Fruit fly (Drosophila melanogaster): ENCODE results near the gene dco.

The dco gene

DNA sequence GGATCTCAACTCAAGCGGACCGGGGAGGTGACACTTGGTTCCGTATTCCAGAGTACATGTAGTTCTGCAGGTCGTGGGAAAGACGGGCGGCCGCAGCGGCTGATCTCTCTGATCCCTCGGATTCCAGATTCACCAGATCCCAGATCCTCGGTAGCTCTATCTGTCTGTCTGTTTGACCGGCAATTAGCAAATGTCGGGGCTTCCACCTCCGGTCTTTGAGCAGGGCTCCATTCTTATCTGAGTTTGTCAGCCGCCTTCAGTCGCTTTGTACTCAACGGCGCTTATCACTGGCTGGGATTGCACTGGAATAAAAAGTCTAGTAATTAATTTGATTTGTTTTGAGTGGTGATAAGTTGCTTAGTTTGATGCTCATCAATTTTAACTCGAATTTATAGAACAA lies 5.3 kb upstream of the dco start:
- TF ChIP-seq CG32121 (GFP tag; IDR thresholded peaks at IDR 0.05) (no peak), CG10348 (GFP tag; IDR thresholded peaks at IDR 0.05) (no peak), CG15710 (tag; optimal IDR thresholded peaks at IDR 0.05) (no peak), EcR (GFP tag; optimal IDR thresholded peaks at IDR 0.05) (no peak), CG14655 (GFP tag; optimal IDR thresholded peaks at IDR 0.05) (no peak), Pif1A (GFP tag; optimal IDR thresholded peaks at IDR 0.05) (no peak), CG13204 (GFP tag; optimal IDR thresholded peaks at IDR 0.05) (no peak), D1 (tag; optimal IDR thresholded peaks at IDR 0.05) (no peak), CG12605 (GFP tag; IDR thresholded peaks at IDR 0.05) (no peak), CG9948 (tag; optimal IDR thresholded peaks at IDR 0.05) (peak; percentile 36), CG17806 (tag; optimal IDR thresholded peaks at IDR 0.05) (no peak), CG8301 (tag; optimal IDR thresholded peaks at IDR 0.05) (peak; percentile 23), Ets98B (GFP tag; IDR thresholded peaks at IDR 0.05) (no peak), CG34367 (tag; optimal IDR thresholded peaks at IDR 0.05) (no peak), Pif1B (GFP tag; optimal IDR thresholded peaks at IDR 0.05) (no peak)

DNA sequence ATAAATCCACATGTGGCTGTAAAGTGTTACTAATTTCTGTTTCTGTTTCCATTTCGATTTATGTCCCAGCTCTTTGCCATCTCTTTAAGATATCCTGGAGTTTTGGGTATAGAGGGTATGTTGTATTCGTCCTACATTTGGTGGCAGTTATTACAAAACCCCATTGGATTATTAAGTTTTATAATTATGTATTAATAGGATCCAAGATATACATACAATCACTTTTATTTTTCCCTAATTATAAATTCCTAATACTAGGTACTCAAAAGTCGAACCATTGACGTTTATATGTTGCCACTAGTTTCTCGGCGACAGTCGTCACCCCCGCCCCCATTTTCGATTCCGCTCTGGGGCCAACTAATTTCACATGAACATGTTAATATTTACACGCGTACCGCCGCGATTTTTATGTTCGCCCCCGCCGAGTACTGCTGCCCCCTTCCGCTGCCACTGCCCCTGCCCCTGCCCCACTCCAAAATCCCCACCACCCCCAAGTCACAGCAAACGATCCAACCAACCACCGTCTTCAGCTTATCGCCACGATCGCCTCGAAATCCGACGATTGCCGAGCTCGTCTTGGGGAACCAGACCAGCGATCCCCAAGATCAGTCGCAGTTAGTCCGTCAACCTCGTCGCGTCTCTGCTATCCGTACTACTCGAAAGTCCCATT lies 3.8 kb upstream of the dco start, which contains the start of gene Sox100B:
Gene Sox100B, plus strand, starts transcription at position 601 of the 670 bp plus-strand sequence.
- no peak for TF ChIP-seq CG15710 (tag; optimal IDR thresholded peaks at IDR 0.05)
- peak; percentile 25 for TF ChIP-seq CG9948 (tag; optimal IDR thresholded peaks at IDR 0.05)
- TF ChIP-seq CG8159 (tag; optimal IDR thresholded peaks at IDR 0.05): peak; percentile 14

DNA sequence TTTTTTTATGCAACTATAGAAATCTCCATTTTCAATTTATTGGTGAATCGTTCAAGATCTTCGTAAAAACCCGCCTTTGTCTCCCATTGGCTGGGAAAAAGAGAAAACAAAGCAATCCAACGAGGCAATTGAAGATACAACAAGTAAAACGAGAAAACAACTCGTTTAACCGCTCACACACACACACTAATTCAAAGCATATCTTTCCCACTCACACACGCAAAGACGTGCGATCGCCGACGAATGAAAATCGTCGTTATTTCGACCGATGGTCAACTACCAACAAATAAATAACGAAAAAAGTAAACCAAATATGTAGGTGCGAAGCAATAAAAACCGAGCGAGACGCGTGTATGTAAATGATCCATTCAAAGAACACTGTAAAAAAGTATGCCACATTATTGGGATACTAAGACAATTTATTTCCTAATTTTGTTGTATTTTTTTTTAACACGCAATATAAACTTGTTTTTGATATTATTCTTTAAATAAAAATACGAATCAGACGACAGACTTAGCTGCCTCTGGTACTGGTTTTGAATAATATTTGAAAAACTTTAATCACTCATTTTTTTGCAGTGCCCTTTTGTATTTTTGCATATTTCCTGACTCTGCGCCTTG lies 1.4 kb upstream of the dco start:
- TF ChIP-seq rn (GFP tag; IDR thresholded peaks at IDR 0.05): no peak; the same call in 1 of the 2 replicates
- peak; percentile 79 for TF ChIP-seq CG15710 (tag; optimal IDR thresholded peaks at IDR 0.05)
- TF ChIP-seq Pif1A (GFP tag; optimal IDR thresholded peaks at IDR 0.05): peak; percentile 89
- peak; percentile 75; the same call in 2 of the 3 replicates for TF ChIP-seq fd96Ca (GFP tag; IDR thresholded peaks at IDR 0.05)
- peak; percentile 78 for TF ChIP-seq CG13204 (GFP tag; optimal IDR thresholded peaks at IDR 0.05)
- TF ChIP-seq CG9948 (tag; optimal IDR thresholded peaks at IDR 0.05): peak; percentile 44
- TF ChIP-seq CG12605 (GFP tag; IDR thresholded peaks at IDR 0.05): peak; percentile 93
- TF ChIP-seq EcR (GFP tag; optimal IDR thresholded peaks at IDR 0.05): peak; percentile 1
- TF ChIP-seq D1 (tag; optimal IDR thresholded peaks at IDR 0.05): no peak
- peak; percentile 42 for TF ChIP-seq CG8301 (tag; optimal IDR thresholded peaks at IDR 0.05)
- peak; percentile 59 for TF ChIP-seq Snoo (tag; optimal IDR thresholded peaks at IDR 0.05)
- TF ChIP-seq CG17806 (tag; optimal IDR thresholded peaks at IDR 0.05): peak; percentile 70
- TF ChIP-seq gl (tag; optimal IDR thresholded peaks at IDR 0.05): peak; percentile 97
- peak; percentile 57 for TF ChIP-seq CG14655 (GFP tag; optimal IDR thresholded peaks at IDR 0.05)
- peak; percentile 84 for TF ChIP-seq Pif1B (GFP tag; optimal IDR thresholded peaks at IDR 0.05)
- TF ChIP-seq CG34367 (tag; optimal IDR thresholded peaks at IDR 0.05): peak; percentile 88
- TF ChIP-seq CG32121 (GFP tag; IDR thresholded peaks at IDR 0.05): peak; percentile 79
- TF ChIP-seq Ets98B (GFP tag; IDR thresholded peaks at IDR 0.05): peak; percentile 84
- TF ChIP-seq CG8159 (tag; optimal IDR thresholded peaks at IDR 0.05): peak; percentile 72
- TF ChIP-seq CG4496 (GFP tag; IDR thresholded peaks at IDR 0.05): peak; percentile 89
- TF ChIP-seq CG10348 (GFP tag; IDR thresholded peaks at IDR 0.05): no peak

DNA sequence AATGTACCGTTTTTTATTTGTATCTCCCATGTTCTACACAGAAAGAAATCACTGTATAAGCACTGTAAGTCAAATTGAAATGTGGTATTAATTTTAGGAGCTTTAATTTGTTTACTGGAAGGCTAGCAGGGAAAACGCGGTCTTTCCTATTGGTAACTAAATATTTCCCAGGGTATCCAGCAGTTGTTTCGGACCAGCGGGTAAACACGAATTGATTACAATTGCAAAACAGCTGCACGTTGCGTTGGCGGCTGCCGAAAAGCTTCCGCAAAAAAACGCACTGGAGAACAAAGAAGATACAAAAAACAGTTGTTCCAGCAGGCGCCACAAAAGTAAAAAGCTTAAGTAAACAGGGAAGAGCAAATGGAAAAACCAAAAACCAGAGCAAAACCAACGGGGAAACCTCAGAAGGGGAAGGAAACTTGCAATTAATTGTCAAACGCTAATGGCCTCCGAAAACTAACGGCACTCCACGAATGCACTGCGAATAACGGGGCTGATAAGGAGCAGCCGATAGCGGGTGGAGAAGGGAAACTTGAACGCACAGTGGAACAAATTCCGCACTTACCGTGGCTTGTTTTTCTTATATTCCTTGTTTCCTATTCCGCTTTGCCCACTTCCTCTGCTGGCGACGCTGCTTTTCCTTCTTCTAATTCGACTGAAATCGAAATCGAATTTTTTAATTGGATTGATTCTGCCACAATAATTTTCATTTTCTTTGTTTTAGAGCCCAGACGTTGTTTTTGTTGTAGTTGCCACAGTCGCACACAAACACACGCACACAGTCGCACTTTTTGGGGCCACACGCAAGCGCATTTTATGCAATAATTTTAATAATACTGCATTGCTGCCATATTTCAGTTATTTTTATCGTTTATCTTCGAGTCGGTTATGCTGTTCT lies 953 bp downstream of the dco start:
- TF ChIP-seq EcR (GFP tag; optimal IDR thresholded peaks at IDR 0.05) (no peak), Pif1B (GFP tag; optimal IDR thresholded peaks at IDR 0.05) (no peak), CG15710 (tag; optimal IDR thresholded peaks at IDR 0.05) (no peak), CG14655 (GFP tag; optimal IDR thresholded peaks at IDR 0.05) (peak; percentile 60), Snoo (tag; optimal IDR thresholded peaks at IDR 0.05) (no peak), rn (GFP tag; IDR thresholded peaks at IDR 0.05) (peak; percentile 33; the same call in 1 of the 2 replicates), CG13204 (GFP tag; optimal IDR thresholded peaks at IDR 0.05) (no peak), CG32121 (GFP tag; IDR thresholded peaks at IDR 0.05) (peak; percentile 48; the same call in 1 of the 2 replicates), fd96Ca (GFP tag; IDR thresholded peaks at IDR 0.05) (peak; percentile 86), CG8301 (tag; optimal IDR thresholded peaks at IDR 0.05) (peak; percentile 37), CG8159 (tag; optimal IDR thresholded peaks at IDR 0.05) (peak; percentile 24), Pif1A (GFP tag; optimal IDR thresholded peaks at IDR 0.05) (peak; percentile 38), CG34367 (tag; optimal IDR thresholded peaks at IDR 0.05) (no peak), CG4496 (GFP tag; IDR thresholded peaks at IDR 0.05) (peak; percentile 78), D1 (tag; optimal IDR thresholded peaks at IDR 0.05) (no peak), CG9948 (tag; optimal IDR thresholded peaks at IDR 0.05) (no peak), gl (tag; optimal IDR thresholded peaks at IDR 0.05) (no peak), Ets98B (GFP tag; IDR thresholded peaks at IDR 0.05) (peak; percentile 75), CG10348 (GFP tag; IDR thresholded peaks at IDR 0.05) (no peak), CG17806 (tag; optimal IDR thresholded peaks at IDR 0.05) (peak; percentile 26), CG12605 (GFP tag; IDR thresholded peaks at IDR 0.05) (peak; percentile 70; the same call in 1 of the 2 replicates)
